Fruit fly (Drosophila melanogaster) S2 (cell line): ENCODE data around the gene CG1113.

Experiments used
- CG8478 ChIP-seq: fragments of >200 bp; optimal IDR thresholded peaks from 2 replicates; lab custom pipeline; 2018
- CTCF ChIP-seq, 2 experiments: fragments of >200 bp; optimal IDR thresholded peaks; 2 replicates each; lab custom pipeline; 2018

The CG1113 gene

DNA sequence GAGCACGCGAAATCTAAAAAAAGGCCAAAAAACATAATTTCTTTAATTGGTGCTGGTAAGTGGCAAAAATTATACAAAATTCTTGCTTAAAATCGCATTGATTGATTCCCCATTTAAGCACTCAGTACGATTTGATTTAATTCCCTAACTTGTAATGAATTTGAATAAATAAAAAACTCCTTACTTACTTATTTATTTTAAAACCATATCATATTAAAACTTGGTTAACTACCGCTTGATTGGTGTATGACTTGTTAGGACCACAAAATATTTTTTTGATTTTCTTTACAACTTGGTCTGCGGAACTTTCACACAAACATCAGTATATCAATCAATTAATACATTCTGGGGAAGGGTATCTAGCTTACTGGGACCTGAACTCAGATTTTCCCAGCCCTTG is at the start of gene CG1113:
CG1113 (plus strand) TSS at position 301 of the 400 bp plus-strand sequence.
- no peak for TF ChIP-seq CTCF (optimal IDR thresholded peaks at IDR 0.05; lab: Kevin White, UChicago)
- no peak for TF ChIP-seq CG8478 (lab: Kevin White, UChicago)

DNA sequence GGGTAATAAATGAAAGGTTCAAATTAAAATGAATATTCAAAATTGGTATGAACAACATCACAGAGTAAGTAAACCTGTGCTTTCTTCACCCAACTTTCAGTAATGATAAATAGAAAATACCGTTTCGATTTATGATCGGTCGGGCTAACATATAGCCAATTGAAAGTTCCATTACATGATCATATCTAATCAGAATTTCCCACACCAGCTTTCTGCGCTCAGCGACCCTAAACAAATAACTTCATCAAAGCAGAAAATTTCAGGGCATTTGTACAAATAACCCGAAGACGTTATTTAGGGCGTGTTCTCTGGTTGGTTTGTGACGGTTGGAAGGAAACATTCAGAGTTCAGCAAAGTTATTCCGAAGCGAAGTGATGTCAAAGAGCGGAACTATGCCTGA is 49.2 kb upstream of the CG1113 start:
- TF ChIP-seq CTCF (optimal IDR thresholded peaks at IDR 0.05; lab: Kevin White, UChicago) (no peak), CG8478 (lab: Kevin White, UChicago) (no peak)

- no peak for TF ChIP-seq CTCF (optimal IDR thresholded peaks at IDR 0.05; lab: Kevin White, UChicago)
- no peak for TF ChIP-seq CG8478 (lab: Kevin White, UChicago)
Observed at dm6 chr3R:5205319-5206033, 47.5 kb upstream of the CG1113 start.

- no peak for TF ChIP-seq CG8478 (lab: Kevin White, UChicago)
- TF ChIP-seq CTCF (optimal IDR thresholded peaks at IDR 0.05; lab: Kevin White, UChicago), result no peak
Observed at dm6 chr3R:5207277-5208114, 45.5 kb upstream of the CG1113 start.

DNA sequence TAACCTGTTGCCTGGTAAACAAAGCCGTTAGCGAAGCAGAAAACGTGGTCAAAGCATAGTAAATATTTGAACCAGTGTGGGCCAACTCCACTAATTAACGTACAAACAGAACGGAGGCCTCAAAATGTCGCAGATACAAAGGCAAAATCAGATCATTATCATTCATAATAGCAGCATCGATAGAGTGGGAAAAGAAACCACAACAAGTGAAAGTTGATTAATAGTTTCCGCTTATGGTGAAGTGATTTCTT is 44.9 kb upstream of the CG1113 start:
- no peak for TF ChIP-seq CG8478 (lab: Kevin White, UChicago)
- TF ChIP-seq CTCF (optimal IDR thresholded peaks at IDR 0.05; lab: Kevin White, UChicago), result no peak

- TF ChIP-seq CTCF (optimal IDR thresholded peaks at IDR 0.05; lab: Kevin White, UChicago), result no peak
- TF ChIP-seq CG8478 (lab: Kevin White, UChicago), result no peak
Observed at dm6 chr3R:5209481-5209880, 43.5 kb upstream of the CG1113 start.

dm6 chr3R:5211401-5211800 is 41.6 kb upstream of the CG1113 start:
- TF ChIP-seq CG8478 (lab: Kevin White, UChicago) (no peak), CTCF (optimal IDR thresholded peaks at IDR 0.05; lab: Kevin White, UChicago) (no peak)

- TF ChIP-seq CTCF (optimal IDR thresholded peaks at IDR 0.05; lab: Kevin White, UChicago), result no peak
- TF ChIP-seq CG8478 (lab: Kevin White, UChicago), result no peak
Observed at dm6 chr3R:5211901-5212758, 40.8 kb upstream of the CG1113 start.

- TF ChIP-seq CTCF (optimal IDR thresholded peaks at IDR 0.05; lab: Kevin White, UChicago) (no peak), CG8478 (lab: Kevin White, UChicago) (no peak)
Observed at dm6 chr3R:5212759-5213053, 40.2 kb upstream of the CG1113 start.

dm6 chr3R:5213309-5213708 is 39.6 kb upstream of the CG1113 start:
- no peak for TF ChIP-seq CTCF (optimal IDR thresholded peaks at IDR 0.05; lab: Kevin White, UChicago)
- TF ChIP-seq CG8478 (lab: Kevin White, UChicago), result no peak

DNA sequence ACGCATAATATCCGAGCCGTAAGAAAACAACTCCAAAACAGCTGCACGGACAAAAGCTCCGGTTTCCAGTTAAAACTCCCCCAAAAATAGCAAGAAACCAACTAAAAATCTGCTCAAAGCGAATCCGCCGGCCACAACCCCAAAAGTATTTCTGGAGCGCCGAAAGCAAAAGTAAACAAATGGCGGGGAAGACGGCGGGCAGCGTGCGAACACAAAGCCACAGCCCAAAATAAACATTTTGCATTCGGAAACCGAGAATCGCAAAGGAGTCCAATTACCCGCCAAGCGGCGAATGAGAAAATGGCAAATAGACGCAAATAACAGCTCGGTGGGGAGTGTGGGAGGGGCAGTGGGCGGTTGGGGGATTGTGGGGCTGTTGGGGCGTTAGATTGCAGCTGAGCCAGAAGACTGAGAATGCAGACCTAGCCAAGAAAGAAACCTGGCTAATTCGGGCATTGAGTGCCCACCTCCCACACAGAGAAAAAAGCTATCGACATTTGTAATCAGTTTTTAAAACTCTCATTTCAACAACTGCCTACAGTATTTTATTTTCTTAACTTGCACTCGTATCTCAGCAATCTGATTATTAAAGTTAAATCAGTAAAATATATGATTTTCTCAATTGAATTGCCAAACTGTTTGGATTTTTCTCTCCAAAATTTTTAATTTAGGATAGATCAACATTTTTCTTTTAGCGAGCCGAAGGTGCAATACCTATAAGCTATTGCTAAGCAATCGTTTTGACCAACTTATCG is 38.6 kb upstream of the CG1113 start:
- TF ChIP-seq CTCF (optimal IDR thresholded peaks at IDR 0.05; lab: Kevin White, UChicago), result no peak
- TF ChIP-seq CG8478 (lab: Kevin White, UChicago), result no peak

dm6 chr3R:5215334-5216307 is 37.3 kb upstream of the CG1113 start:
- no peak for TF ChIP-seq CTCF (optimal IDR thresholded peaks at IDR 0.05; lab: Kevin White, UChicago)
- TF ChIP-seq CG8478 (lab: Kevin White, UChicago), result no peak

- no peak for TF ChIP-seq CG8478 (lab: Kevin White, UChicago)
- TF ChIP-seq CTCF (optimal IDR thresholded peaks at IDR 0.05; lab: Kevin White, UChicago), result peak; percentile 82 to 85
Observed at dm6 chr3R:5216308-5216765, 36.6 kb upstream of the CG1113 start.
